Fruit fly (Drosophila melanogaster) whole organism, embryonic: ENCODE measurements around the gene CG4653.

Experiments used
- BEAF-32 ChIP-seq: fragments of 200-800 bp; sonication (Bioruptor generic); optimal IDR thresholded peaks from 3 replicates; lab custom pipeline; 2017; ENCODE audit warnings: missing biosample characterization, missing genetic modification characterization, mild to moderate bottlenecking, moderate library complexity, missing genetic modification reagents
- CG6175 ChIP-seq: fragments of 200-800 bp; sonication (Bioruptor generic); IDR thresholded peaks from 3 replicates; pipeline ENCODE4 v1.3.6; 2022; ENCODE audit warnings: missing biosample characterization, missing genetic modification characterization
- CG7786 ChIP-seq: fragments of 200-800 bp; sonication (Bioruptor generic); optimal IDR thresholded peaks from 2 replicates; lab custom pipeline; 2016; ENCODE audit warnings: missing biosample characterization, missing genetic modification characterization
- CTCF ChIP-seq: fragments of 200-800 bp; sonication (Bioruptor generic); optimal IDR thresholded peaks from 2 replicates; lab custom pipeline; 2017; ENCODE audit warnings: missing biosample characterization, mild to moderate bottlenecking, missing genetic modification characterization, moderate library complexity
- Dip3 ChIP-seq: fragments of 200-800 bp; sonication (Bioruptor generic); optimal IDR thresholded peaks from 3 replicates; lab custom pipeline; 2016; ENCODE audit warnings: missing biosample characterization, missing genetic modification characterization
- Ets97D ChIP-seq: fragments of 200-800 bp; sonication (Bioruptor generic); optimal IDR thresholded peaks from 3 replicates; lab custom pipeline; 2016; ENCODE audit warnings: missing biosample characterization, missing genetic modification characterization
- pita ChIP-seq: fragments of 200-800 bp; sonication (Bioruptor generic); optimal IDR thresholded peaks from 2 replicates; lab custom pipeline; 2017; ENCODE audit warnings: missing biosample characterization, mild to moderate bottlenecking, missing genetic modification characterization
- wek ChIP-seq: fragments of 200-800 bp; sonication (Bioruptor generic); optimal IDR thresholded peaks from 3 replicates; lab custom pipeline; 2018; ENCODE audit warnings: missing biosample characterization, mild to moderate bottlenecking, missing genetic modification characterization, moderate library complexity

The CG4653 gene

DNA sequence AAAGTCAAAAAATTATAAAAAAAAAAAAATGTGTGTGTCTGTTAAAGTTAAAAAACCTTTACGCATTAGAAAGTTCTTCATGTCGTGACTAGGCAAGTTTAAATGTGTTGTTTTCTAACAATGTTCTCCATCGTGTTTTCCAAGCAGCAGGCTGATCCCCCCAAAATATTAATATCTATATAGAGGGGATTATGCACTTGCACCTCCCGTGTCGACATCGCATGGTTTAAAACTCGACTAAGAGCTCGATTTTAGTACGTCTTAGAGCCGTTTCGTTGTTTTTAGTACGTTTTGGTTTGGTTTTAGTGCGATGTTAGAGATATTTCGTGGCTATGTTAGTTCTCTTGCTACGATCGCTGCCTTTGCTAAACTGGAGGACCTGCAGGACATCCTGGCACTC lies 49.2 kb downstream of the CG4653 start:
- TF ChIP-seq CG6175 (GFP tag; lab: Robert Waterston, UW): no peak
- peak; percentile 74 for TF ChIP-seq wek
- TF ChIP-seq BEAF-32 (GFP tag; lab: Kevin White, UChicago): peak; percentile 5
- no peak for TF ChIP-seq Dip3 (GFP tag; lab: Kevin White, UChicago)
- peak; percentile 60 for TF ChIP-seq CTCF (GFP tag; lab: Kevin White, UChicago)
- peak; percentile 39 for TF ChIP-seq pita (GFP tag; lab: Kevin White, UChicago)
- no peak for TF ChIP-seq CG7786 (GFP tag; lab: Kevin White, UChicago)
- TF ChIP-seq Ets97D (GFP tag; lab: Kevin White, UChicago): peak; percentile 20
